Worm (Caenorhabditis elegans) whole organism, late embryonic: ENCODE results near the gene thoc-5.

ENCODE experiments used
- K09A11.1 ChIP-seq: sonication (generic microtip); optimal IDR thresholded peaks from 2 replicates; lab custom pipeline; 2017; ENCODE audit warnings: antibody characterized with exemption, mild to moderate bottlenecking, missing genetic modification characterization, missing compliant biosample characterization; ENCODE audit not compliant: insufficient read depth
- T23F11.4 ChIP-seq: fragments of 200-800 bp; sonication (Bioruptor generic); optimal IDR thresholded peaks from 2 replicates; lab custom pipeline; 2018; ENCODE audit warnings: mild to moderate bottlenecking, missing genetic modification characterization, missing compliant biosample characterization
- Y22D7AL.16 ChIP-seq: sonication (generic microtip); optimal IDR thresholded peaks from 2 replicates; lab custom pipeline; 2016; ENCODE audit warnings: missing genetic modification characterization, missing compliant biosample characterization
- ahr-1 ChIP-seq: sonication (generic microtip); optimal IDR thresholded peaks from 2 replicates; lab custom pipeline; 2016; ENCODE audit warnings: missing genetic modification characterization, missing compliant biosample characterization
- ceh-14 ChIP-seq: sonication (generic microtip); optimal IDR thresholded peaks from 2 replicates; lab custom pipeline; 2016; ENCODE audit warnings: missing genotype, missing genetic modification characterization, missing compliant biosample characterization
- ceh-19 ChIP-seq: fragments of 200-800 bp; sonication (Bioruptor generic); optimal IDR thresholded peaks from 2 replicates; lab custom pipeline; 2018; ENCODE audit warnings: mild to moderate bottlenecking, missing genetic modification characterization, missing compliant biosample characterization
- ceh-2 ChIP-seq: sonication (generic microtip); optimal IDR thresholded peaks from 2 replicates; lab custom pipeline; 2016; ENCODE audit warnings: missing genotype, missing genetic modification characterization, missing compliant biosample characterization
- ceh-22 ChIP-seq: sonication (generic microtip); optimal IDR thresholded peaks from 2 replicates; lab custom pipeline; 2017; ENCODE audit warnings: missing biosample characterization, missing genetic modification characterization
- ceh-30 ChIP-seq: fragments of 150-350 bp; optimal IDR thresholded peaks from 2 replicates; lab custom pipeline; 2014; ENCODE audit warnings: missing biosample characterization, missing genetic modification characterization
- ceh-31 ChIP-seq: sonication (generic microtip); optimal IDR thresholded peaks from 2 replicates; lab custom pipeline; 2016; ENCODE audit warnings: missing genetic modification characterization, missing compliant biosample characterization
- ceh-34 ChIP-seq: sonication (generic microtip); optimal IDR thresholded peaks from 2 replicates; lab custom pipeline; 2016; ENCODE audit warnings: mild to moderate bottlenecking, missing genetic modification characterization, missing compliant biosample characterization
- ceh-6 ChIP-seq: fragments of 200-800 bp; sonication (Bioruptor generic); optimal IDR thresholded peaks from 2 replicates; lab custom pipeline; 2018; ENCODE audit warnings: mild to moderate bottlenecking, missing genetic modification characterization, missing compliant biosample characterization
- dmd-4 ChIP-seq: sonication (generic microtip); optimal IDR thresholded peaks from 2 replicates; lab custom pipeline; 2016; ENCODE audit warnings: borderline replicate concordance, missing genetic modification characterization, missing compliant biosample characterization
- elt-2 ChIP-seq: sonication (generic microtip); optimal IDR thresholded peaks from 2 replicates; lab custom pipeline; 2016; ENCODE audit warnings: missing genetic modification reagents, missing genetic modification characterization, missing compliant biosample characterization
- ets-4 ChIP-seq: sonication (generic microtip); optimal IDR thresholded peaks from 2 replicates; lab custom pipeline; 2016; ENCODE audit warnings: missing genetic modification characterization, missing compliant biosample characterization
- fkh-10 ChIP-seq: fragments of 150-350 bp; optimal IDR thresholded peaks from 2 replicates; lab custom pipeline; 2014; ENCODE audit warnings: missing biosample characterization, missing genetic modification reagents, missing genetic modification characterization
- fkh-6 ChIP-seq: sonication (generic microtip); optimal IDR thresholded peaks from 2 replicates; lab custom pipeline; 2016; ENCODE audit warnings: missing genetic modification characterization, missing compliant biosample characterization
- gmeb-2 ChIP-seq: sonication (generic microtip); optimal IDR thresholded peaks from 2 replicates; lab custom pipeline; 2016; ENCODE audit warnings: missing genetic modification characterization, inconsistent platforms, missing compliant biosample characterization
- hlh-30 ChIP-seq: sonication (generic microtip); optimal IDR thresholded peaks from 2 replicates; lab custom pipeline; 2017; ENCODE audit warnings: antibody characterized with exemption, missing genetic modification characterization, missing compliant biosample characterization; ENCODE audit not compliant: insufficient read depth
- lim-6 ChIP-seq: sonication (generic microtip); optimal IDR thresholded peaks from 2 replicates; lab custom pipeline; 2016; ENCODE audit warnings: missing genetic modification characterization, missing compliant biosample characterization
- madf-2 ChIP-seq: sonication (generic microtip); optimal IDR thresholded peaks from 2 replicates; lab custom pipeline; 2017; ENCODE audit warnings: missing genetic modification characterization, missing compliant biosample characterization
- nfya-1 ChIP-seq: sonication (generic microtip); optimal IDR thresholded peaks from 2 replicates; lab custom pipeline; 2017; ENCODE audit warnings: missing genetic modification characterization, mild to moderate bottlenecking, missing compliant biosample characterization, antibody characterized with exemption, moderate library complexity
- nhr-11 ChIP-seq: fragments of 150-350 bp; optimal IDR thresholded peaks from 2 replicates; lab custom pipeline; 2014; ENCODE audit warnings: missing biosample characterization, missing genetic modification characterization
- pat-9 ChIP-seq: fragments of 200-800 bp; sonication (Bioruptor generic); optimal IDR thresholded peaks from 2 replicates; lab custom pipeline; 2018; ENCODE audit warnings: mild to moderate bottlenecking, missing genetic modification characterization, moderate library complexity, missing compliant biosample characterization
- pax-1 ChIP-seq: fragments of 150-350 bp; optimal IDR thresholded peaks from 2 replicates; lab custom pipeline; 2014; ENCODE audit warnings: missing biosample characterization, missing genetic modification characterization
- pha-4 ChIP-seq: fragments of 150-350 bp; optimal IDR thresholded peaks from 2 replicates; lab custom pipeline; 2018; ENCODE audit warnings: missing biosample characterization, missing genetic modification reagents, missing genetic modification characterization
- pros-1 ChIP-seq: fragments of 150-350 bp; optimal IDR thresholded peaks from 2 replicates; lab custom pipeline; 2014; ENCODE audit warnings: missing biosample characterization, missing genetic modification reagents, missing genetic modification characterization
- rnt-1 ChIP-seq: sonication (generic microtip); optimal IDR thresholded peaks from 2 replicates; lab custom pipeline; 2016; ENCODE audit warnings: missing genetic modification characterization, missing compliant biosample characterization
- sox-2 ChIP-seq: fragments of 200-800 bp; sonication (Bioruptor generic); IDR thresholded peaks from 2 replicates; pipeline ENCODE4 v1.3.6; 2022; ENCODE audit warnings: missing genetic modification reagents, missing genetic modification characterization, missing compliant biosample characterization
- sox-4 ChIP-seq: sonication (generic microtip); optimal IDR thresholded peaks from 2 replicates; lab custom pipeline; 2017; ENCODE audit warnings: mild to moderate bottlenecking, missing genetic modification characterization, inconsistent platforms, missing compliant biosample characterization
- tbx-7 ChIP-seq: sonication (generic microtip); optimal IDR thresholded peaks from 2 replicates; lab custom pipeline; 2016; ENCODE audit warnings: missing genotype, missing genetic modification characterization, missing compliant biosample characterization
- ttx-3 ChIP-seq: sonication (generic microtip); optimal IDR thresholded peaks from 2 replicates; lab custom pipeline; 2016; ENCODE audit warnings: missing genetic modification reagents, missing genetic modification characterization, missing compliant biosample characterization
- unc-3 ChIP-seq, 2 experiments: fragments of 200-800 bp in 1 of 2; sonication (Bioruptor generic) in 1 of 2; sonication (generic microtip) in 1 of 2; conservative IDR thresholded peaks in 1 of 2; optimal IDR thresholded peaks in 1 of 2; 2 replicates each; pipeline versions ENCODE4 v1.3.6 to Lab custom; 2016 to 2022; ENCODE audit warnings: missing compliant biosample characterization in 2 of 2, missing genetic modification characterization in 2 of 2, missing genetic modification reagents in 1 of 2
- unc-42 ChIP-seq: sonication (generic microtip); optimal IDR thresholded peaks from 2 replicates; lab custom pipeline; 2016; ENCODE audit warnings: missing genotype, missing genetic modification characterization, missing compliant biosample characterization
- unc-55 ChIP-seq: sonication (generic microtip); optimal IDR thresholded peaks from 2 replicates; lab custom pipeline; 2017; ENCODE audit warnings: missing biosample characterization, missing genetic modification reagents, missing genetic modification characterization
- ztf-16 ChIP-seq: sonication (generic microtip); optimal IDR thresholded peaks from 2 replicates; lab custom pipeline; 2017; ENCODE audit warnings: missing genetic modification characterization, missing compliant biosample characterization

Gene thoc-5

ce11 chrIII:5305725-5306124, 43.5 kb downstream of the thoc-5 start (continued):
- TF ChIP-seq ceh-6 (GFP tag; lab: Kevin White, UChicago) (peak; percentile 38), ceh-30 (tag; lab: Kevin White, UChicago) (no peak), ets-4 (tag; lab: Kevin White, UChicago) (peak; percentile 73), hlh-30 (tag; lab: Kevin White, UChicago) (no peak), ahr-1 (tag; lab: Kevin White, UChicago) (peak; percentile 5), ceh-22 (tag; lab: Kevin White, UChicago) (no peak), pros-1 (tag; lab: Kevin White, UChicago) (no peak), Y22D7AL.16 (peak; percentile 51), ztf-16 (tag; lab: Kevin White, UChicago) (peak; percentile 72), rnt-1 (peak; percentile 44), nfya-1 (tag; lab: Kevin White, UChicago) (no peak), fkh-10 (GFP tag; lab: Kevin White, UChicago) (no peak), unc-42 (tag; lab: Kevin White, UChicago) (peak; percentile 18), K09A11.1 (tag; lab: Kevin White, UChicago) (no peak), ceh-14 (tag; lab: Kevin White, UChicago) (peak; percentile 90), unc-55 (no peak), pha-4 (tag; lab: Kevin White, UChicago) (no peak), elt-2 (tag; lab: Kevin White, UChicago) (peak; percentile 50), fkh-6 (tag; lab: Kevin White, UChicago) (peak; percentile 64), sox-2 (no peak), nhr-11 (tag; lab: Kevin White, UChicago) (no peak), madf-2 (peak; percentile 70), dmd-4 (tag; lab: Kevin White, UChicago) (no peak), tbx-7 (no peak), T23F11.4 (GFP tag; lab: Kevin White, UChicago) (peak; percentile 56)

- TF ChIP-seq T23F11.4 (GFP tag; lab: Kevin White, UChicago), result no peak
- TF ChIP-seq hlh-30 (tag; lab: Kevin White, UChicago), result no peak
- TF ChIP-seq sox-4 (tag; lab: Kevin White, UChicago), result no peak
- no peak for TF ChIP-seq lim-6
These were observed 45.2 kb downstream of the thoc-5 start for ce11 chrIII:5304044-5304443.

ce11 chrIII:5301786-5302268, 47.4 kb downstream of the thoc-5 start, which contains the start of the genes T15B12.2 and F52C9.5:
Gene T15B12.2 (minus strand): TSS chrIII:5301886.
Gene F52C9.5 (plus strand): TSS chrIII:5302218.
- TF ChIP-seq ceh-31, result no peak
- no peak for TF ChIP-seq dmd-4 (tag; lab: Kevin White, UChicago)
- no peak for TF ChIP-seq ttx-3 (tag; lab: Kevin White, UChicago)
- no peak for TF ChIP-seq unc-55
- no peak for TF ChIP-seq gmeb-2 (tag; lab: Kevin White, UChicago)
- TF ChIP-seq ztf-16 (tag; lab: Kevin White, UChicago), result no peak
- TF ChIP-seq ceh-34, result no peak
- TF ChIP-seq sox-2, result no peak
- no peak for TF ChIP-seq tbx-7
- TF ChIP-seq ceh-14 (tag; lab: Kevin White, UChicago), result no peak
- no peak for TF ChIP-seq ceh-19
- no peak for TF ChIP-seq unc-3 (GFP tag; conservative IDR thresholded peaks at IDR 0.05; lab: Robert Waterston, UW)
- TF ChIP-seq unc-3 (tag; optimal IDR thresholded peaks at IDR 0.05; lab: Kevin White, UChicago), result no peak
- TF ChIP-seq T23F11.4 (GFP tag; lab: Kevin White, UChicago), result no peak
- no peak for TF ChIP-seq ceh-2 (tag; lab: Kevin White, UChicago)
- TF ChIP-seq pat-9 (tag; lab: Kevin White, UChicago), result no peak
- TF ChIP-seq pax-1 (tag; lab: Kevin White, UChicago), result no peak
- no peak for TF ChIP-seq unc-42 (tag; lab: Kevin White, UChicago)
